Worm (Caenorhabditis elegans) whole organism, early embryonic: Measurements from ENCODE around the gene F41D9.2.

ENCODE experiments used
- B0310.2 ChIP-seq: sonication (generic microtip); optimal IDR thresholded peaks from 2 replicates; lab custom pipeline; 2016; ENCODE audit warnings: mild to moderate bottlenecking, missing genetic modification characterization, missing compliant biosample characterization
- F13C5.2 ChIP-seq: sonication (generic microtip); optimal IDR thresholded peaks from 2 replicates; lab custom pipeline; 2017; ENCODE audit warnings: mild to moderate bottlenecking, missing genetic modification characterization, inconsistent platforms, missing compliant biosample characterization
- aly-1 ChIP-seq: sonication (generic microtip); optimal IDR thresholded peaks from 2 replicates; lab custom pipeline; 2016; ENCODE audit warnings: missing genetic modification characterization, missing compliant biosample characterization
- ama-1 ChIP-seq: fragments of 150-350 bp; optimal IDR thresholded peaks from 2 replicates; lab custom pipeline; 2014
- ceh-13 ChIP-seq: fragments of 200-800 bp; sonication (Bioruptor generic); optimal IDR thresholded peaks from 2 replicates; lab custom pipeline; 2018; ENCODE audit warnings: mild to moderate bottlenecking, missing genetic modification characterization, missing compliant biosample characterization
- ceh-36 ChIP-seq: sonication (generic microtip); optimal IDR thresholded peaks from 2 replicates; lab custom pipeline; 2016; ENCODE audit warnings: missing genetic modification characterization, inconsistent platforms, missing compliant biosample characterization
- ets-7 ChIP-seq: sonication (generic microtip); optimal IDR thresholded peaks from 2 replicates; lab custom pipeline; 2016; ENCODE audit warnings: missing genotype, missing genetic modification characterization, missing compliant biosample characterization
- flt-1 ChIP-seq: fragments of 200-800 bp; sonication (Bioruptor generic); IDR thresholded peaks from 2 replicates; pipeline ENCODE4 v1.3.6; 2022; ENCODE audit warnings: missing genetic modification characterization, missing compliant biosample characterization
- hmbx-1 ChIP-seq: sonication (generic microtip); optimal IDR thresholded peaks from 2 replicates; lab custom pipeline; 2016; ENCODE audit warnings: mild to moderate bottlenecking, missing genetic modification characterization, missing compliant biosample characterization
- hmg-4 ChIP-seq: fragments of 200-800 bp; sonication (Bioruptor generic); optimal IDR thresholded peaks from 2 replicates; lab custom pipeline; 2018; ENCODE audit warnings: mild to moderate bottlenecking, missing genetic modification characterization, missing compliant biosample characterization
- hnd-1 ChIP-seq: sonication (generic microtip); optimal IDR thresholded peaks from 2 replicates; lab custom pipeline; 2016; ENCODE audit warnings: missing genetic modification characterization, missing compliant biosample characterization
- pes-1 ChIP-seq: fragments of 200-800 bp; sonication (Bioruptor generic); IDR thresholded peaks from 2 replicates; pipeline ENCODE4 v1.3.6; 2022; ENCODE audit warnings: missing genetic modification reagents, missing genetic modification characterization, missing compliant biosample characterization
- scrt-1 ChIP-seq: fragments of 200-800 bp; sonication (Bioruptor generic); IDR thresholded peaks from 2 replicates; pipeline ENCODE4 v1.3.6; 2022; ENCODE audit warnings: missing genetic modification characterization, missing compliant biosample characterization
- sea-1 ChIP-seq: fragments of 200-800 bp; sonication (Bioruptor generic); conservative IDR thresholded peaks from 2 replicates; pipeline ENCODE4 v1.3.6; 2022; ENCODE audit warnings: missing genetic modification characterization, missing compliant biosample characterization
- tbx-11 ChIP-seq: fragments of 200-800 bp; sonication (Bioruptor generic); IDR thresholded peaks from 2 replicates; pipeline ENCODE4 v1.3.6; 2022; ENCODE audit warnings: missing genetic modification characterization, missing compliant biosample characterization
- tbx-37 ChIP-seq: fragments of 200-800 bp; sonication (Bioruptor generic); conservative IDR thresholded peaks from 2 replicates; pipeline ENCODE4 v1.3.6; 2022; ENCODE audit warnings: missing genetic modification reagents, missing genetic modification characterization, missing compliant biosample characterization
- tra-4 ChIP-seq: sonication (generic microtip); optimal IDR thresholded peaks from 2 replicates; lab custom pipeline; 2017; ENCODE audit warnings: missing genetic modification characterization, missing compliant biosample characterization

F41D9.2 gene

DNA sequence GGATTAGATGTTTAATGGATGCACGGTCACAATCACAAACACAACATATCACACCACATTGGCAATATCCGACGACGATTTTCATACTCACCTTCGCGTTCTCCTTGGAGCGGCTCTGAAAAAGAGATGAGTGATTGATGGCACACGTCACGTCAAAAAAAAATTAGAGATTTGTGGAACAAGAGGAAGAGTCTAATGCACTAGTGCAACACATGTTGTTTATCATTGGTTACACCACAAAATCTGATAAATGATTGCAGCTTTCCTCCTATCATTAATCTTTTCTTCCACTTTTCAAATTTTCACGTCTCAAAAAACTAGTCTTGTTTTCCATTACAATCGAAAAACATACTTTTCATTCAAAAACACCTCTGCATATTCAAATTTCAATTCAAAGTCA, 5.8 kb upstream of the F41D9.2 start:
- TF ChIP-seq tbx-37 (GFP tag; lab: Robert Waterston, UW): no peak
- no peak for TF ChIP-seq hmbx-1
- TF ChIP-seq sea-1: no peak
- no peak for TF ChIP-seq F13C5.2 (tag; lab: Kevin White, UChicago)
- TF ChIP-seq scrt-1: no peak
- TF ChIP-seq hnd-1 (tag; lab: Kevin White, UChicago): no peak
- no peak for TF ChIP-seq ama-1 (lab: Kevin White, UChicago)
- TF ChIP-seq ets-7 (tag; lab: Kevin White, UChicago): no peak
- TF ChIP-seq ceh-36 (tag; lab: Kevin White, UChicago): no peak
- no peak for TF ChIP-seq tbx-11 (GFP tag; lab: Robert Waterston, UW)
- TF ChIP-seq flt-1 (GFP tag; lab: Robert Waterston, UW): no peak

DNA sequence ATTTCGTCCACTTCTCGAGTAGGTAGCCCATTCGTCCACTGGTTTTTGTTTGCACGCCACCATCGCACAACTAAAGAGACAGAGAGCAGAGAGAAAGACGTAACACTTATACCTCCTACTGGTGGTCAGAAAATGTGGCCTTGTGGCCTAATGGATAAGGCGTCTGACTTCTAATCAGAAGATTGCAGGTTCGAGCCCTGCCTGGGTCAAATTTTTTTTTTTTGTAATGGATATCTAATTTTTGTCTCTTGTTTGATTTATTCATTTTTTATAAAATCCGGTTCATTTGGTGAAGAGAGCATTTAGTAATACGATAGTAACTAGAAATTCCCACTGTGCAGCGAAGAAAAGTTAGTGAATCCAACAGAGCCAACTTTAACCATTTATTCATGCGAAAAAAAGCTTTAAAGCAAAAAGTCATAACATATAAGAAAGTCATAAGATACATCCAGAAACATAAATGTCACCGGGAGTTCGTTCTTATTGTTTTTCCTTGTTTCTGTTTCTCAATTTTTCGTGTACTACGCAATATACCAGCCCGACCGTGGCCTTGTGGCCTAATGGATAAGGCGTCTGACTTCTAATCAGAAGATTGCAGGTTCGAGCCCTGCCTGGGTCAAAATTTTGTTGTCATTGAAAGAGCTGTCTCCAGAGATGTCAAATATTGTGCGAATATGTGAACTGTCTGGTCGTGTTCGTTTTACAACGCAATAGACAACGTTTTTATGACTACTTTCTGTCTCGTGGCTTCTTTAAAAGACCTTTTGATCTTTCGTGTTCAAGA, 1.5 kb upstream of the F41D9.2 start:
- TF ChIP-seq aly-1 (peak; percentile 83), tbx-37 (GFP tag; lab: Robert Waterston, UW) (peak; percentile 81), hmbx-1 (peak; percentile 68), sea-1 (peak; percentile 84), ama-1 (lab: Kevin White, UChicago) (no peak), flt-1 (GFP tag; lab: Robert Waterston, UW) (peak; percentile 92), ceh-13 (GFP tag; lab: Kevin White, UChicago) (peak; percentile 75), hnd-1 (tag; lab: Kevin White, UChicago) (peak; percentile 70), B0310.2 (tag; lab: Kevin White, UChicago) (peak; percentile 68), tra-4 (tag; lab: Kevin White, UChicago) (peak; percentile 63), pes-1 (GFP tag; lab: Robert Waterston, UW) (peak; percentile 93), tbx-11 (GFP tag; lab: Robert Waterston, UW) (peak; percentile 87), hmg-4 (GFP tag; lab: Kevin White, UChicago) (peak; percentile 64), scrt-1 (peak; percentile 88), F13C5.2 (tag; lab: Kevin White, UChicago) (peak; percentile 78), ceh-36 (tag; lab: Kevin White, UChicago) (peak; percentile 87), ets-7 (tag; lab: Kevin White, UChicago) (peak; percentile 81)

DNA sequence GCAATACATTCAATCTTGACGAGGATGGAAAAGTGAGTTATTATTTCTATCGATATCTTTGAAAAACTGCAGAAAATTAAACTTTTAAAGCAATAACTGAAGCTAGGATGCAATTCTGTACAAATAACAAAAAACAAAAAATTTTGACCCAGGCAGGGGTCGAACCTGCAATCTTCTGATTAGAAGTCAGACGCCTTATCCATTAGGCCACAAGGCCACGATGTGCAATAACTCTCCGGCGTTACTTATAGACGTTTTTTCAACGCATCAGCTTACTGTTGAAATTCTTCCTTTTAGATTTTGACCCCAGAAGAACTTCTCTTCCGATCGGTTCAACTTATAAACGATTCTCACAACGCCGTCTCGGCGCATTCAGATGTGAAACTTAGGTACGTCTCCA, 3.1 kb downstream of the F41D9.2 start:
- TF ChIP-seq B0310.2 (tag; lab: Kevin White, UChicago): no peak
- TF ChIP-seq hmbx-1: no peak
- no peak for TF ChIP-seq pes-1 (GFP tag; lab: Robert Waterston, UW)
- no peak for TF ChIP-seq sea-1
- no peak for TF ChIP-seq tra-4 (tag; lab: Kevin White, UChicago)
- no peak for TF ChIP-seq tbx-37 (GFP tag; lab: Robert Waterston, UW)
- no peak for TF ChIP-seq ets-7 (tag; lab: Kevin White, UChicago)
- TF ChIP-seq tbx-11 (GFP tag; lab: Robert Waterston, UW): no peak
- TF ChIP-seq scrt-1: no peak
- no peak for TF ChIP-seq hmg-4 (GFP tag; lab: Kevin White, UChicago)
- TF ChIP-seq flt-1 (GFP tag; lab: Robert Waterston, UW): no peak
- TF ChIP-seq ama-1 (lab: Kevin White, UChicago): no peak
- TF ChIP-seq aly-1: no peak
- TF ChIP-seq ceh-36 (tag; lab: Kevin White, UChicago): no peak
- no peak for TF ChIP-seq hnd-1 (tag; lab: Kevin White, UChicago)
- no peak for TF ChIP-seq ceh-13 (GFP tag; lab: Kevin White, UChicago)
- no peak for TF ChIP-seq F13C5.2 (tag; lab: Kevin White, UChicago)

DNA sequence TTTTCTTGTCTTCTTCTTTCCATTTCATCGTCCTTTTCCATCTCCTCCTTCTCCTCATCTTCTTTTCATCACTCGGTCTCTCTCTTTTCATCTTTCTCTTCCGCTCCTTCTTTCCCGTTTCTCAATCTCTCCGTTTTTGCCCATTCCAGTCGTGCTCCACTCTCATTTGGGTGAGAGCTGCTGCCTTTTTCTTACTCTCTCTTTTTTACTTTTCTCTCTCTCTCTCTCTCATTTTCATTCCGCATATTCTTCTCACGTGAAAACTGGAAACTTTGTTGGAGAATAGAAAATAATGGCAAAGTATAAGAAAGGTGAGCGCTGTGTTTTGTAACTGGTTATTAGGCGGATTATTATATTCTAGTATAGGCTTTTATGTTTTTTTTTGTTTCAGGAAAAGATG, 6.4 kb downstream of the F41D9.2 start, which contains the start of gene tbc-18:
Gene tbc-18, plus strand, starts transcription at position 246 of the 400 bp plus-strand sequence.
- TF ChIP-seq F13C5.2 (tag; lab: Kevin White, UChicago): peak; percentile 34
- TF ChIP-seq scrt-1: no peak
- no peak for TF ChIP-seq hmbx-1
- TF ChIP-seq ceh-13 (GFP tag; lab: Kevin White, UChicago): no peak
- TF ChIP-seq B0310.2 (tag; lab: Kevin White, UChicago): no peak

DNA sequence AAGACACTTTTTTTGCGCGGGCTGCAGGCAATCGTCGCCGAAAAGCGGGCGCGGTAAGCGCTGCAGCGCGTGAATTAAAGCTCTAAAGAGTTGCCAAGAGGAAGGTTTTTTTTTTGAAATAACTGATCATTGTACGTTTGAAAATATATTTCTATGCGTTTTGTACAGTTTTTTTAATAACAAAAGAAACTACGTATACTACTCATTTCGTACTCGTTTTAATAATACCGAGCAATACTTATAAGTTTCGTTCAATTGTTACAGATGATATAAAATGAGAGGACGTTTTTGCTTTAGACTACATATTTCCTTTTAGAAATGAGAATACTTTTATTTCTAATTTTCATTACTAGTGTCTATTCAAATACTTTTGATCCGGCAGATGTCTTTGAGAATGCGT, 12.8 kb downstream of the F41D9.2 start, which contains the start of gene nep-15:
Gene nep-15, plus strand, starts transcription at position 301 of the 400 bp plus-strand sequence.
- no peak for TF ChIP-seq tra-4 (tag; lab: Kevin White, UChicago)
- no peak for TF ChIP-seq flt-1 (GFP tag; lab: Robert Waterston, UW)
- TF ChIP-seq ceh-13 (GFP tag; lab: Kevin White, UChicago): no peak
- no peak for TF ChIP-seq pes-1 (GFP tag; lab: Robert Waterston, UW)
- TF ChIP-seq tbx-11 (GFP tag; lab: Robert Waterston, UW): no peak
- no peak for TF ChIP-seq B0310.2 (tag; lab: Kevin White, UChicago)
- no peak for TF ChIP-seq ets-7 (tag; lab: Kevin White, UChicago)
- TF ChIP-seq aly-1: no peak
- no peak for TF ChIP-seq ceh-36 (tag; lab: Kevin White, UChicago)

DNA sequence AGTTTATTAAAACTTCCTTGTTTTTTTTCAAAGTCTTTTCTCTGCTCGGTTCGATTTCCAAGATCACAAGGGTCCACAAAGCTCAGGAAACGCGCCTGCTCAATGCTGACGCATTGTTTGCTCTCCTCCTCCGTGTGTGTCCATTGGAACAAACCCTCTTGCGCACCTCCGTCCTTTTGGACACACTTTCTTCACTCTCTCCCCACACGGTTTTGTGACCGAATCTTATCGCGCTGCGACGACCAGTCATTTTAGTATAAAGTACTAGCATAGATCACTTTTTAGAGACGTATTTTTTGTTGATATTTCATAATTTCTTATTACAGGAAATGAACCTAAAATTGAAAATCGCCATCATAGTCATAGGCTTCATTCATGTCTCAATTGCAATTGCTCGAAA, 16.5 kb downstream of the F41D9.2 start:
- TF ChIP-seq flt-1 (GFP tag; lab: Robert Waterston, UW) (peak; percentile 10; the same call in 1 of the 2 replicates), aly-1 (peak; percentile 48), B0310.2 (tag; lab: Kevin White, UChicago) (no peak), hmbx-1 (no peak), F13C5.2 (tag; lab: Kevin White, UChicago) (peak; percentile 34)

DNA sequence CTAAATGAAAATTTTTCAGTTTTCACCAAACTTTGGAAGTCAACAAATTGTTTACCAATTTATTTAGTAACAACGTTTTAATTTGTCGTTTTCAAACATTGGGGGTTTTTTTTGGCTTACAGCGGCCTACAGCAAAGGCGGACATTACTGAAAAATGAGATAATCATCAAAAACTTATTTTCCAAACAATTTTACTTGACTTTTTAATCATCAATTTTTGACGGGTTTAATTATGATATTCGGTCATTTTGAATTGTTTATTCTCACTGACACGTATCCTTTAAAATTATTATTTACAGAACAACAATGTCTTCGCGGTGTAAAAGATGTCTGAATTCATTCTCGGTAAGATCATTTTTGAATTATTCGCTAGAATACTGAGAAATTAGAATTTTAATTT, 17.2 kb downstream of the F41D9.2 start, which contains the start of gene F40B5.2:
Gene F40B5.2, plus strand, starts transcription at position 301 of the 400 bp plus-strand sequence.
- TF ChIP-seq F13C5.2 (tag; lab: Kevin White, UChicago) (no peak), flt-1 (GFP tag; lab: Robert Waterston, UW) (no peak), hmg-4 (GFP tag; lab: Kevin White, UChicago) (no peak), ceh-36 (tag; lab: Kevin White, UChicago) (no peak), hnd-1 (tag; lab: Kevin White, UChicago) (no peak), scrt-1 (no peak), tbx-37 (GFP tag; lab: Robert Waterston, UW) (no peak), ets-7 (tag; lab: Kevin White, UChicago) (no peak), ama-1 (lab: Kevin White, UChicago) (no peak), tra-4 (tag; lab: Kevin White, UChicago) (no peak), sea-1 (no peak), B0310.2 (tag; lab: Kevin White, UChicago) (no peak), pes-1 (GFP tag; lab: Robert Waterston, UW) (no peak), hmbx-1 (no peak), tbx-11 (GFP tag; lab: Robert Waterston, UW) (no peak), ceh-13 (GFP tag; lab: Kevin White, UChicago) (no peak)
